Fruit fly (Drosophila melanogaster): ENCODE results near the gene CG32264.

Gene CG32264

DNA sequence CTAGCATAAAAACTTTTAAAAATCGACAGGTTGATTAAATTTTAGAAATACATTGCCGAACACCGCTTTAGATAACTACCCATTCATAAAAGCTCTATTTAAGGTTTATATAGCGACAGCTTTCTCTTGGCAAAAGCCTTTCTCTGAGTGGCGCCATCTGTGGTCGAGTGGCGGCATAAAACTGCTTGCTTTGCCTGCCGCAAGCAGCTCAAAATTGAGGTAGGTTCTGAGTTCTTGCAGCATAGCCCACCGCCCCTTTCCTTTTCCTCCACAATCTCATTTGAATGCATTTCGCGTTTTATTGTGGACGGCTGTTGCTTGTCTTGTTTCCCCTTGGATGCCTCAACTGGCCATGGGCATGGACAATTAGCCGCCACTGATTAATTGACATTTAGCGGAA is 38.4 kb downstream of the CG32264 start (continued):
- TF ChIP-seq fd3F (GFP tag; optimal IDR thresholded peaks at IDR 0.05) (peak; percentile 24), Dref (GFP tag; IDR thresholded peaks at IDR 0.05) (no peak), sima (GFP tag; optimal IDR thresholded peaks at IDR 0.05) (no peak), CG2889 (GFP tag; IDR thresholded peaks at IDR 0.05) (0 out of 3 replicates have a peak, but pooled peaks have one; percentile 12), CG11696 (GFP tag; IDR thresholded peaks at IDR 0.05) (no peak; the same call in 1 of the 2 replicates), CG30403 (GFP tag; optimal IDR thresholded peaks at IDR 0.05) (peak; percentile 47), Dfd (GFP tag; optimal IDR thresholded peaks at IDR 0.05) (no peak), CG12236 (GFP tag; optimal IDR thresholded peaks at IDR 0.05) (peak; percentile 14), CG16863 (GFP tag; optimal IDR thresholded peaks at IDR 0.05) (peak; percentile 71), CG17802 (tag; optimal IDR thresholded peaks at IDR 0.05) (peak; percentile 52), CG34376 (GFP tag; optimal IDR thresholded peaks at IDR 0.05) (no peak), eve (GFP tag; optimal IDR thresholded peaks at IDR 0.05) (peak in 1 of 2 experiments; percentile 48), CG6813 (GFP tag; optimal IDR thresholded peaks at IDR 0.05) (peak; percentile 3), sim (GFP tag; IDR thresholded peaks at IDR 0.05) (peak; percentile 16; the same call in 1 of the 2 replicates), CG10321 (GFP tag; IDR thresholded peaks at IDR 0.05) (no peak), gsb (GFP tag; IDR thresholded peaks at IDR 0.05) (no peak), CG12769 (tag; optimal IDR thresholded peaks at IDR 0.05) (peak; percentile 56), CG18011 (GFP tag; optimal IDR thresholded peaks at IDR 0.05) (peak; percentile 18), CG15479 (GFP tag; optimal IDR thresholded peaks at IDR 0.05) (no peak), toy (GFP tag; IDR thresholded peaks at IDR 0.05) (peak; percentile 42; the same call in 1 of the 2 replicates), Hmr (GFP tag; optimal IDR thresholded peaks at IDR 0.05) (peak; percentile 67), CG2202 (tag; optimal IDR thresholded peaks at IDR 0.05) (peak; percentile 31), pfk (GFP tag; optimal IDR thresholded peaks at IDR 0.05) (no peak), CG2120 (GFP tag; optimal IDR thresholded peaks at IDR 0.05) (peak; percentile 40), nom (GFP tag; optimal IDR thresholded peaks at IDR 0.05) (no peak), Doc2 (GFP tag; IDR thresholded peaks at IDR 0.05) (no peak), wek (GFP tag; optimal IDR thresholded peaks at IDR 0.05) (peak; percentile 53), H15 (GFP tag; IDR thresholded peaks at IDR 0.05) (0 out of 3 replicates have a peak, but pooled peaks have one; percentile 23), CTCF (GFP tag; optimal IDR thresholded peaks at IDR 0.05) (peak; percentile 92), CG6791 (GFP tag; IDR thresholded peaks at IDR 0.05; ENCODE audit: partially characterized antibody) (no peak), CG14965 (GFP tag; optimal IDR thresholded peaks at IDR 0.05; ENCODE audit: borderline replicate concordance) (peak; percentile 98), Usf (GFP tag; optimal IDR thresholded peaks at IDR 0.05) (peak; percentile 18), ab (GFP tag; optimal IDR thresholded peaks at IDR 0.05) (no peak), fu2 (GFP tag; optimal IDR thresholded peaks at IDR 0.05) (peak; percentile 19), CG4360 (GFP tag; IDR thresholded peaks at IDR 0.05) (no peak), pum (GFP tag; optimal IDR thresholded peaks at IDR 0.05) (peak; percentile 65), mld (GFP tag; IDR thresholded peaks at IDR 0.05; ENCODE audit: partially characterized antibody) (no peak), rib (GFP tag; IDR thresholded peaks at IDR 0.05) (no peak), YL-1 (GFP tag; optimal IDR thresholded peaks at IDR 0.05) (peak; percentile 36), bsh (GFP tag; optimal IDR thresholded peaks at IDR 0.05) (peak in 1 of 2 experiments; percentile 69), sob (GFP tag; IDR thresholded peaks at IDR 0.05) (peak; percentile 65), Bteb2 (GFP tag; optimal IDR thresholded peaks at IDR 0.05) (no peak), ham (GFP tag; IDR thresholded peaks at IDR 0.05) (no peak), zfh1 (GFP tag; IDR thresholded peaks at IDR 0.05) (peak; percentile 66; the same call in 2 of the 3 replicates), chn (GFP tag; optimal IDR thresholded peaks at IDR 0.05) (peak; percentile 79), salm (tag; optimal IDR thresholded peaks at IDR 0.05) (no peak), yki (optimal IDR thresholded peaks at IDR 0.05) (no peak), CG1832 (GFP tag; optimal IDR thresholded peaks at IDR 0.05) (no peak), Dip3 (GFP tag; optimal IDR thresholded peaks at IDR 0.05) (peak; percentile 47), seq (GFP tag; IDR thresholded peaks at IDR 0.05) (peak; percentile 36; the same call in 1 of the 2 replicates), Chrac-16 (GFP tag; optimal IDR thresholded peaks at IDR 0.05) (peak; percentile 59), en (GFP tag; optimal IDR thresholded peaks at IDR 0.05) (peak; percentile 71)
